Worm (Caenorhabditis elegans) whole organism, L1 larva: ENCODE measurements around the gene R09E10.1.

ENCODE experiments used
- aly-2 ChIP-seq: fragments of 150-350 bp; optimal IDR thresholded peaks from 2 replicates; lab custom pipeline; 2014; ENCODE audit warnings: missing biosample characterization, missing genetic modification characterization
- egl-27 ChIP-seq, 2 experiments: fragments of 150-350 bp in 1 of 2; sonication (generic microtip); optimal IDR thresholded peaks; 3 replicates each; lab custom pipeline; 2017 to 2018; ENCODE audit warnings: missing biosample characterization in 2 of 2, missing genetic modification characterization in 2 of 2, missing genetic modification reagents in 2 of 2
- elt-3 ChIP-seq, 6 experiments: fragments of 150-350 bp in 1 of 6; sonication (generic microtip); optimal IDR thresholded peaks; 2 replicates each; lab custom pipeline; 2017 to 2018; ENCODE audit warnings: missing biosample characterization in 6 of 6, missing genetic modification characterization in 6 of 6, inconsistent platforms in 1 of 6
- lin-13 ChIP-seq: fragments of 150-350 bp; optimal IDR thresholded peaks from 2 replicates; lab custom pipeline; 2014; ENCODE audit warnings: missing biosample characterization, missing genetic modification reagents, missing genetic modification characterization
- nhr-20 ChIP-seq: sonication (generic microtip); optimal IDR thresholded peaks from 2 replicates; lab custom pipeline; 2016; ENCODE audit warnings: mild to moderate bottlenecking, missing genetic modification characterization, missing compliant biosample characterization
- nhr-84 ChIP-seq: sonication (generic microtip); optimal IDR thresholded peaks from 2 replicates; lab custom pipeline; 2017; ENCODE audit warnings: missing biosample characterization, missing genetic modification characterization
- nhr-85 ChIP-seq: sonication (generic microtip); peaks from one replicate; lab custom pipeline; 2016; ENCODE audit warnings: missing genetic modification characterization, inconsistent platforms, missing compliant biosample characterization
- tbx-2 ChIP-seq: sonication (generic microtip); optimal IDR thresholded peaks from 2 replicates; lab custom pipeline; 2016; ENCODE audit warnings: missing genetic modification characterization, missing compliant biosample characterization

ce11 chrIV:10366018-10366417 is 43.5 kb upstream of the R09E10.1 start, which contains the start of gene sir-2.1:
- TF ChIP-seq nhr-85 (tag; lab: Kevin White, UChicago) (no peak), lin-13 (GFP tag; lab: Kevin White, UChicago) (no peak), nhr-20 (tag; lab: Kevin White, UChicago) (peak; percentile 49), elt-3 (tag; optimal IDR thresholded peaks at IDR 0.05; lab: Kevin White, UChicago) (no peak), egl-27 (tag; optimal IDR thresholded peaks at IDR 0.05; lab: Kevin White, UChicago) (no peak), nhr-84 (no peak), aly-2 (tag; lab: Kevin White, UChicago) (no peak), tbx-2 (tag; lab: Kevin White, UChicago) (peak; percentile 68)
